Worm (Caenorhabditis elegans) whole organism, L2 larva: Measurements from ENCODE around the gene lin-24.

Experiments used
- alr-1 ChIP-seq: fragments of 150-350 bp; optimal IDR thresholded peaks from 2 replicates; lab custom pipeline; 2014; ENCODE audit warnings: missing biosample characterization, missing genetic modification characterization
- aly-2 ChIP-seq: fragments of 150-350 bp; optimal IDR thresholded peaks from 2 replicates; lab custom pipeline; 2014; ENCODE audit warnings: missing biosample characterization, missing genetic modification characterization
- ama-1 ChIP-seq: fragments of 150-350 bp; optimal IDR thresholded peaks from 2 replicates; lab custom pipeline; 2018; ENCODE audit warnings: inconsistent platforms
- ceh-82 ChIP-seq: fragments of 150-350 bp; optimal IDR thresholded peaks from 2 replicates; lab custom pipeline; 2014; ENCODE audit warnings: missing biosample characterization, missing genetic modification characterization
- egl-27 ChIP-seq: sonication (generic microtip); optimal IDR thresholded peaks from 3 replicates; lab custom pipeline; 2017; ENCODE audit warnings: missing biosample characterization, missing genetic modification reagents, missing genetic modification characterization
- elt-1 ChIP-seq: fragments of 150-350 bp; optimal IDR thresholded peaks from 2 replicates; lab custom pipeline; 2014; ENCODE audit warnings: missing biosample characterization, missing genetic modification characterization
- fos-1 ChIP-seq: fragments of 150-350 bp; optimal IDR thresholded peaks from 2 replicates; lab custom pipeline; 2014; ENCODE audit warnings: missing biosample characterization, missing genetic modification characterization
- skn-1 ChIP-seq: sonication (generic microtip); optimal IDR thresholded peaks from 2 replicates; lab custom pipeline; 2017; ENCODE audit warnings: missing biosample characterization, missing genetic modification characterization
- sma-9 ChIP-seq, 2 experiments: fragments of 150-350 bp in 1 of 2; sonication (generic microtip) in 1 of 2; optimal IDR thresholded peaks; 2 replicates each; lab custom pipeline; 2014 to 2016; ENCODE audit warnings: missing genetic modification characterization in 2 of 2, mild to moderate bottlenecking in 1 of 2, missing biosample characterization in 1 of 2, missing compliant biosample characterization in 1 of 2, missing genetic modification reagents in 1 of 2, moderate library complexity in 1 of 2
- unc-39 ChIP-seq: fragments of 150-350 bp; optimal IDR thresholded peaks from 2 replicates; lab custom pipeline; 2014; ENCODE audit warnings: missing biosample characterization, missing genetic modification characterization
- unc-62 ChIP-seq: fragments of 150-350 bp; optimal IDR thresholded peaks from 2 replicates; lab custom pipeline; 2014; ENCODE audit warnings: missing biosample characterization, missing genetic modification reagents, missing genetic modification characterization
- zag-1 ChIP-seq: fragments of 150-350 bp; optimal IDR thresholded peaks from 2 replicates; lab custom pipeline; 2014; ENCODE audit warnings: missing biosample characterization, missing genetic modification characterization
- ztf-11 ChIP-seq: sonication (generic microtip); optimal IDR thresholded peaks from 2 replicates; lab custom pipeline; 2017; ENCODE audit warnings: missing biosample characterization, missing genetic modification characterization

- TF ChIP-seq alr-1 (tag; lab: Kevin White, UChicago) = no peak
- no peak for TF ChIP-seq aly-2
- no peak for TF ChIP-seq ztf-11 (tag; lab: Kevin White, UChicago)
- TF ChIP-seq fos-1 (tag; lab: Kevin White, UChicago) = no peak
- TF ChIP-seq sma-9 (GFP tag; optimal IDR thresholded peaks at IDR 0.05; lab: Kevin White, UChicago) = no peak
- TF ChIP-seq sma-9 (tag; optimal IDR thresholded peaks at IDR 0.05; lab: Kevin White, UChicago) = no peak
- TF ChIP-seq unc-39 (tag; lab: Kevin White, UChicago) = no peak
- TF ChIP-seq zag-1 (tag; lab: Kevin White, UChicago) = no peak
- no peak for TF ChIP-seq elt-1 (tag; lab: Kevin White, UChicago)
- no peak for TF ChIP-seq skn-1
- TF ChIP-seq egl-27 (tag; lab: Kevin White, UChicago) = no peak
- no peak for TF ChIP-seq ama-1 (lab: Kevin White, UChicago)
- TF ChIP-seq unc-62 = no peak
- TF ChIP-seq ceh-82 (tag; lab: Kevin White, UChicago) = no peak
Measured at ce11 chrIV:12085120-12085519, 44.2 kb upstream of the lin-24 start, which contains the start of gene rbm-34.
